Fruit fly (Drosophila melanogaster): Measurements from ENCODE around the gene CG42827.

dm6 chr3R:23372624-23373023 is at the start of gene CG42827:
- TF ChIP-seq CG8478 (optimal IDR thresholded peaks at IDR 0.05), result no peak
- TF ChIP-seq CTCF (optimal IDR thresholded peaks at IDR 0.05), result no peak

All from S2 (cell line).